Worm (Caenorhabditis elegans) whole organism, L2 larva: ENCODE data around the gene tnt-3.

Source experiments
- C34F6.9 ChIP-seq: fragments of 150-350 bp; optimal IDR thresholded peaks from 2 replicates; lab custom pipeline; 2014; ENCODE audit warnings: missing biosample characterization, missing genetic modification characterization
- Y55F3AM.14 ChIP-seq: fragments of 200-800 bp; sonication (Bioruptor generic); optimal IDR thresholded peaks from 2 replicates; lab custom pipeline; 2018; ENCODE audit warnings: mild to moderate bottlenecking, missing genetic modification characterization, missing compliant biosample characterization
- alr-1 ChIP-seq: fragments of 150-350 bp; optimal IDR thresholded peaks from 2 replicates; lab custom pipeline; 2014; ENCODE audit warnings: missing biosample characterization, missing genetic modification characterization
- aly-2 ChIP-seq: fragments of 150-350 bp; optimal IDR thresholded peaks from 2 replicates; lab custom pipeline; 2014; ENCODE audit warnings: missing biosample characterization, missing genetic modification characterization
- ama-1 ChIP-seq: fragments of 150-350 bp; optimal IDR thresholded peaks from 2 replicates; lab custom pipeline; 2018; ENCODE audit warnings: inconsistent platforms
- ceh-16 ChIP-seq: fragments of 150-350 bp; optimal IDR thresholded peaks from 2 replicates; lab custom pipeline; 2014; ENCODE audit warnings: missing biosample characterization, missing genetic modification characterization
- ceh-82 ChIP-seq: fragments of 150-350 bp; optimal IDR thresholded peaks from 2 replicates; lab custom pipeline; 2014; ENCODE audit warnings: missing biosample characterization, missing genetic modification characterization
- egl-27 ChIP-seq: sonication (generic microtip); optimal IDR thresholded peaks from 3 replicates; lab custom pipeline; 2017; ENCODE audit warnings: missing biosample characterization, missing genetic modification reagents, missing genetic modification characterization
- elt-1 ChIP-seq: fragments of 150-350 bp; optimal IDR thresholded peaks from 2 replicates; lab custom pipeline; 2014; ENCODE audit warnings: missing biosample characterization, missing genetic modification characterization
- elt-3 ChIP-seq: sonication (generic microtip); optimal IDR thresholded peaks from 2 replicates; lab custom pipeline; 2017; ENCODE audit warnings: missing biosample characterization, missing genetic modification characterization
- fos-1 ChIP-seq: fragments of 150-350 bp; optimal IDR thresholded peaks from 2 replicates; lab custom pipeline; 2014; ENCODE audit warnings: missing biosample characterization, missing genetic modification characterization
- gmeb-1 ChIP-seq: fragments of 150-350 bp; optimal IDR thresholded peaks from 2 replicates; lab custom pipeline; 2014; ENCODE audit warnings: missing biosample characterization, missing genetic modification characterization
- lin-11 ChIP-seq: fragments of 150-350 bp; sonication (generic microtip); optimal IDR thresholded peaks from 2 replicates; lab custom pipeline; 2014; ENCODE audit warnings: missing biosample characterization, missing genetic modification characterization, inconsistent platforms, mixed read lengths
- lin-13 ChIP-seq: fragments of 150-350 bp; optimal IDR thresholded peaks from 2 replicates; lab custom pipeline; 2014; ENCODE audit warnings: missing biosample characterization, missing genetic modification reagents, missing genetic modification characterization
- lin-39 ChIP-seq: fragments of 150-350 bp; optimal IDR thresholded peaks from 2 replicates; lab custom pipeline; 2014; ENCODE audit warnings: missing biosample characterization, missing genetic modification reagents, missing genetic modification characterization
- lsy-2 ChIP-seq, 2 experiments: fragments of 150-350 bp in 1 of 2; sonication (generic microtip) in 1 of 2; optimal IDR thresholded peaks; 2 replicates each; lab custom pipeline; 2014 to 2017; ENCODE audit warnings: missing biosample characterization in 2 of 2, missing genetic modification characterization in 2 of 2
- mab-5 ChIP-seq: fragments of 150-350 bp; optimal IDR thresholded peaks from 2 replicates; lab custom pipeline; 2014; ENCODE audit warnings: missing biosample characterization, missing genetic modification characterization
- mbf-1 ChIP-seq: sonication (generic microtip); optimal IDR thresholded peaks from 2 replicates; lab custom pipeline; 2017; ENCODE audit warnings: missing biosample characterization, missing genetic modification characterization
- mdl-1 ChIP-seq, 2 experiments: fragments of 150-350 bp in 1 of 2; sonication (generic microtip) in 1 of 2; optimal IDR thresholded peaks; 2 replicates each; lab custom pipeline; 2017; ENCODE audit warnings: missing biosample characterization in 2 of 2, missing genetic modification characterization in 2 of 2
- nhr-10 ChIP-seq: sonication (generic microtip); optimal IDR thresholded peaks from 2 replicates; lab custom pipeline; 2017; ENCODE audit warnings: missing biosample characterization, missing genetic modification characterization
- nhr-11 ChIP-seq: fragments of 150-350 bp; optimal IDR thresholded peaks from 2 replicates; lab custom pipeline; 2014; ENCODE audit warnings: missing biosample characterization, missing genetic modification characterization
- nhr-12 ChIP-seq: fragments of 150-350 bp; optimal IDR thresholded peaks from 2 replicates; lab custom pipeline; 2014; ENCODE audit warnings: missing biosample characterization, missing genetic modification characterization
- nhr-129 ChIP-seq: fragments of 150-350 bp; optimal IDR thresholded peaks from 2 replicates; lab custom pipeline; 2014; ENCODE audit warnings: missing biosample characterization, missing genetic modification characterization
- nhr-21 ChIP-seq: fragments of 150-350 bp; optimal IDR thresholded peaks from 2 replicates; lab custom pipeline; 2014; ENCODE audit warnings: missing biosample characterization, missing genetic modification characterization
- nhr-23 ChIP-seq: fragments of 150-350 bp; optimal IDR thresholded peaks from 2 replicates; lab custom pipeline; 2014; ENCODE audit warnings: missing biosample characterization, missing genetic modification reagents, missing genetic modification characterization
- nhr-237 ChIP-seq: fragments of 150-350 bp; optimal IDR thresholded peaks from 2 replicates; lab custom pipeline; 2014; ENCODE audit warnings: missing biosample characterization, missing genetic modification characterization
- nhr-25 ChIP-seq: fragments of 150-350 bp; sonication (generic microtip); optimal IDR thresholded peaks from 3 replicates; lab custom pipeline; 2014; ENCODE audit warnings: missing biosample characterization, missing genetic modification characterization
- nhr-6 ChIP-seq: fragments of 150-350 bp; optimal IDR thresholded peaks from 2 replicates; lab custom pipeline; 2014; ENCODE audit warnings: missing biosample characterization, missing genetic modification characterization
- sem-4 ChIP-seq: fragments of 150-350 bp; optimal IDR thresholded peaks from 2 replicates; lab custom pipeline; 2014; ENCODE audit warnings: missing biosample characterization, missing genetic modification reagents, missing genetic modification characterization
- sma-3 ChIP-seq: sonication (generic microtip); optimal IDR thresholded peaks from 2 replicates; lab custom pipeline; 2016; ENCODE audit warnings: missing genetic modification reagents, missing genetic modification characterization, missing compliant biosample characterization
- sma-9 ChIP-seq, 2 experiments: fragments of 150-350 bp in 1 of 2; sonication (generic microtip) in 1 of 2; optimal IDR thresholded peaks; 2 replicates each; lab custom pipeline; 2014 to 2016; ENCODE audit warnings: missing genetic modification characterization in 2 of 2, mild to moderate bottlenecking in 1 of 2, missing biosample characterization in 1 of 2, missing compliant biosample characterization in 1 of 2, missing genetic modification reagents in 1 of 2, moderate library complexity in 1 of 2
- snpc-4 ChIP-seq: fragments of 150-350 bp; optimal IDR thresholded peaks from 2 replicates; lab custom pipeline; 2014; ENCODE audit warnings: missing biosample characterization, missing genetic modification characterization
- unc-39 ChIP-seq: fragments of 150-350 bp; optimal IDR thresholded peaks from 2 replicates; lab custom pipeline; 2014; ENCODE audit warnings: missing biosample characterization, missing genetic modification characterization
- zag-1 ChIP-seq: fragments of 150-350 bp; optimal IDR thresholded peaks from 2 replicates; lab custom pipeline; 2014; ENCODE audit warnings: missing biosample characterization, missing genetic modification characterization
- ztf-1 ChIP-seq: fragments of 200-800 bp; sonication (Bioruptor generic); conservative IDR thresholded peaks from 2 replicates; pipeline ENCODE4 v1.3.6; 2022; ENCODE audit warnings: missing genetic modification characterization, missing compliant biosample characterization
- ztf-11 ChIP-seq: sonication (generic microtip); optimal IDR thresholded peaks from 2 replicates; lab custom pipeline; 2017; ENCODE audit warnings: missing biosample characterization, missing genetic modification characterization
- ztf-4 ChIP-seq: fragments of 150-350 bp; optimal IDR thresholded peaks from 2 replicates; lab custom pipeline; 2014; ENCODE audit warnings: missing biosample characterization, missing genetic modification characterization

tnt-3 gene

ce11 chrX:7925134-7925533 is 19.8 kb downstream of the tnt-3 start, which contains the start of gene zig-4:
Gene zig-4, plus strand, starts transcription at chrX:7925434.
- TF ChIP-seq sem-4 (tag; lab: Kevin White, UChicago), result no peak
- no peak for TF ChIP-seq nhr-237 (tag; lab: Kevin White, UChicago)
- no peak for TF ChIP-seq elt-1 (tag; lab: Kevin White, UChicago)
- TF ChIP-seq mbf-1, result no peak
- no peak for TF ChIP-seq elt-3 (tag; lab: Kevin White, UChicago)
- no peak for TF ChIP-seq ceh-16 (tag; lab: Kevin White, UChicago)
- no peak for TF ChIP-seq nhr-21 (tag; lab: Kevin White, UChicago)
- TF ChIP-seq ztf-4, result no peak
- TF ChIP-seq nhr-23, result no peak
- no peak for TF ChIP-seq nhr-11 (tag; lab: Kevin White, UChicago)
- TF ChIP-seq nhr-129 (tag; lab: Kevin White, UChicago), result no peak
- no peak for TF ChIP-seq zag-1 (tag; lab: Kevin White, UChicago)
- no peak for TF ChIP-seq sma-9 (GFP tag; optimal IDR thresholded peaks at IDR 0.05; lab: Kevin White, UChicago)
- no peak for TF ChIP-seq sma-9 (tag; optimal IDR thresholded peaks at IDR 0.05; lab: Kevin White, UChicago)
- no peak for TF ChIP-seq nhr-25 (tag; lab: Kevin White, UChicago)
- no peak for TF ChIP-seq ztf-11 (tag; lab: Kevin White, UChicago)
- no peak for TF ChIP-seq lsy-2 (tag; optimal IDR thresholded peaks at IDR 0.05; lab: Kevin White, UChicago)

- TF ChIP-seq nhr-6 (tag; lab: Kevin White, UChicago) (no peak), gmeb-1 (tag; lab: Kevin White, UChicago) (no peak), Y55F3AM.14 (GFP tag; lab: Kevin White, UChicago) (no peak), ceh-82 (tag; lab: Kevin White, UChicago) (no peak), zag-1 (tag; lab: Kevin White, UChicago) (no peak), egl-27 (tag; lab: Kevin White, UChicago) (no peak), nhr-12 (tag; lab: Kevin White, UChicago) (no peak), fos-1 (tag; lab: Kevin White, UChicago) (no peak), nhr-129 (tag; lab: Kevin White, UChicago) (no peak), snpc-4 (no peak), sma-9 (GFP tag; optimal IDR thresholded peaks at IDR 0.05; lab: Kevin White, UChicago) (no peak), sma-9 (tag; optimal IDR thresholded peaks at IDR 0.05; lab: Kevin White, UChicago) (no peak), unc-39 (tag; lab: Kevin White, UChicago) (no peak), mdl-1 (tag; optimal IDR thresholded peaks at IDR 0.05; lab: Kevin White, UChicago) (no peak), mbf-1 (no peak), lin-13 (GFP tag; lab: Kevin White, UChicago) (no peak), nhr-10 (tag; lab: Kevin White, UChicago) (no peak), C34F6.9 (tag; lab: Kevin White, UChicago) (no peak), ama-1 (no peak)
These were observed 23.8 kb downstream of the tnt-3 start for ce11 chrX:7921130-7921529.

- TF ChIP-seq fos-1 (tag; lab: Kevin White, UChicago) (peak; percentile 38), snpc-4 (no peak), C34F6.9 (tag; lab: Kevin White, UChicago) (peak; percentile 24)
These were observed 28.8 kb downstream of the tnt-3 start for ce11 chrX:7916076-7916475.

- TF ChIP-seq lin-39, result no peak
- no peak for TF ChIP-seq alr-1 (tag; lab: Kevin White, UChicago)
- TF ChIP-seq lsy-2 (tag; optimal IDR thresholded peaks at IDR 0.05; lab: Kevin White, UChicago), result no peak
- no peak for TF ChIP-seq nhr-23
- no peak for TF ChIP-seq ztf-11 (tag; lab: Kevin White, UChicago)
- no peak for TF ChIP-seq aly-2 (tag; lab: Kevin White, UChicago)
- no peak for TF ChIP-seq Y55F3AM.14 (GFP tag; lab: Kevin White, UChicago)
- TF ChIP-seq sma-3 (GFP tag; lab: Kevin White, UChicago), result no peak
- TF ChIP-seq mab-5 (tag; lab: Kevin White, UChicago), result no peak
- no peak for TF ChIP-seq nhr-12 (tag; lab: Kevin White, UChicago)
- TF ChIP-seq ceh-82 (tag; lab: Kevin White, UChicago), result no peak
- TF ChIP-seq lin-11 (tag; lab: Kevin White, UChicago), result no peak
- TF ChIP-seq elt-1 (tag; lab: Kevin White, UChicago), result no peak
- no peak for TF ChIP-seq ceh-16 (tag; lab: Kevin White, UChicago)
- no peak for TF ChIP-seq ztf-1 (GFP tag; lab: Robert Waterston, UW)
- no peak for TF ChIP-seq C34F6.9 (tag; lab: Kevin White, UChicago)
- no peak for TF ChIP-seq nhr-6 (tag; lab: Kevin White, UChicago)
These were observed 29.3 kb downstream of the tnt-3 start for ce11 chrX:7915616-7916015.
